Fruit fly (Drosophila melanogaster): Measurements from ENCODE around the gene FucT6.

Gene FucT6

DNA sequence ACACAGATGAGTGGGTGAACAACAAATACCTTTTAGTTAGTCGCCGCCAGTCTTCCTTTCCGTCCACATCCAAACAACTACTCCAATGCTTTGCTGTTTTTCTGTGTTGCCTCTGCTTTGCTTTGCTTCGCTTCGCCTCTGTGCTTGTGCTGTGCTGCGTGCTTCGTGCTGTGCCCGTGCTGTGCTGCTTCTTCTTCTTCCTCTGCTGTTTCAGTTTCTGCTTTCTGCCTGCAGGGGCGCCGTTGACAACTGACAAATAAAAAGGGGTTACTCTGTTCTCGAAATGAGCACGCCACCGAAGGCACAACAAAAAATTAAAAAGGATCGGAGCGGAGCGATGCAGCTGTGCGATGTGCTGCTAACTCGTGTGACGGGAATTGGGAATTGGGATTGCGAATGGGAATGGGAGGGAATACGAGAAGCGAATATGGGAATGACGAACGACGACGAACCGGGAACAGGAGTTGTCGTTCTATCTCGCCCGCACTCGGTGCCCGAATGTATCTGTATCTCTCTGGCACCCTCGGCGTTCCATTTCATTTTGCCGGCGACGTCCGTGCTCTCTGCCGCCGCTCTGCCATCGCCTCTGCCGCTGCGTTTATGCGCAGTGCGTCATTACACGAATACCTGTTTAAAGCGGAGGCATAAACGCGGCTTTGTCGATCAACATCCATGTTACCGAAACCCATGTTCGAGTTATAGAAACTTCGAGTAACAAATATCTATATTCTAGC is 4.9 kb upstream of the FucT6 start (continued):
- TF ChIP-seq CG3163 (GFP tag; optimal IDR thresholded peaks at IDR 0.05), result peak; percentile 71
- TF ChIP-seq cato (GFP tag; optimal IDR thresholded peaks at IDR 0.05; ENCODE audit: borderline replicate concordance), result no peak
- TF ChIP-seq Dip2 (GFP tag; IDR thresholded peaks at IDR 0.05), result no peak
- no peak for TF ChIP-seq tup (GFP tag; optimal IDR thresholded peaks at IDR 0.05)
- TF ChIP-seq Pdp1 (GFP tag; optimal IDR thresholded peaks at IDR 0.05), result peak in 1 of 2 experiments; percentile 40
- peak; percentile 97 for TF ChIP-seq Med (GFP tag)
- peak; percentile 77 for TF ChIP-seq danr (GFP tag; IDR thresholded peaks at IDR 0.05)
- TF ChIP-seq H2.0 (GFP tag; IDR thresholded peaks at IDR 0.05), result peak; percentile 59
- peak; percentile 63 for TF ChIP-seq tgo (GFP tag; IDR thresholded peaks at IDR 0.05)
- peak; percentile 53 for TF ChIP-seq nom (GFP tag; optimal IDR thresholded peaks at IDR 0.05)
- TF ChIP-seq CG9876 (GFP tag; optimal IDR thresholded peaks at IDR 0.05), result peak; percentile 43
- TF ChIP-seq lbe (GFP tag; optimal IDR thresholded peaks at IDR 0.05), result peak; percentile 27
- TF ChIP-seq Dad (GFP tag; optimal IDR thresholded peaks at IDR 0.05), result peak; percentile 76
- TF ChIP-seq CG9215 (GFP tag; IDR thresholded peaks at IDR 0.05), result peak; percentile 69
- no peak for TF ChIP-seq CG31365 (tag; optimal IDR thresholded peaks at IDR 0.05)
- TF ChIP-seq mam (GFP tag; optimal IDR thresholded peaks at IDR 0.05), result peak; percentile 48
- no peak for TF ChIP-seq Hey (tag; optimal IDR thresholded peaks at IDR 0.05)
- TF ChIP-seq bigmax (GFP tag; optimal IDR thresholded peaks at IDR 0.05), result no peak
- TF ChIP-seq insv (GFP tag; optimal IDR thresholded peaks at IDR 0.05), result peak in 1 of 2 experiments; percentile 79
- TF ChIP-seq HHEX (GFP tag; optimal IDR thresholded peaks at IDR 0.05), result peak; percentile 70
- peak; percentile 13 for TF ChIP-seq gcm (GFP tag; optimal IDR thresholded peaks at IDR 0.05)
- TF ChIP-seq Oli (tag; optimal IDR thresholded peaks at IDR 0.05), result peak; percentile 71
- TF ChIP-seq esg (GFP tag; conservative IDR thresholded peaks at IDR 0.05), result peak; percentile 61
- TF ChIP-seq Ets65A (GFP tag), result peak; percentile 97
- TF ChIP-seq fd96Cb (tag; optimal IDR thresholded peaks at IDR 0.05), result peak; percentile 26
- no peak for TF ChIP-seq CG12236 (GFP tag; optimal IDR thresholded peaks at IDR 0.05)
- TF ChIP-seq pzg (GFP tag; optimal IDR thresholded peaks at IDR 0.05), result peak; percentile 17
- TF ChIP-seq Dll (GFP tag; IDR thresholded peaks at IDR 0.05; ENCODE audit: partially characterized antibody), result peak; percentile 34; the same call in 2 of the 4 replicates
- TF ChIP-seq fd3F (GFP tag; optimal IDR thresholded peaks at IDR 0.05), result peak; percentile 46
- TF ChIP-seq nerfin-1 (tag; optimal IDR thresholded peaks at IDR 0.05), result peak; percentile 63
- peak; percentile 31 for TF ChIP-seq CG34376 (GFP tag; optimal IDR thresholded peaks at IDR 0.05)
- TF ChIP-seq CG12299 (tag; optimal IDR thresholded peaks at IDR 0.05), result peak; percentile 8
- peak; percentile 29 for TF ChIP-seq Six4 (GFP tag; optimal IDR thresholded peaks at IDR 0.05)
- TF ChIP-seq gfzf (GFP tag; optimal IDR thresholded peaks at IDR 0.05), result no peak
- peak; percentile 76 for TF ChIP-seq dm (GFP tag; optimal IDR thresholded peaks at IDR 0.05)
- TF ChIP-seq CG1647 (GFP tag; optimal IDR thresholded peaks at IDR 0.05), result no peak
- peak; percentile 25 for TF ChIP-seq CG3407 (GFP tag; optimal IDR thresholded peaks at IDR 0.05)
- peak; percentile 41; the same call in 1 of the 2 replicates for TF ChIP-seq cas (GFP tag; IDR thresholded peaks at IDR 0.05)
- no peak for TF ChIP-seq inv (GFP tag; IDR thresholded peaks at IDR 0.05; ENCODE audit: partially characterized antibody)
- TF ChIP-seq CG12104 (GFP tag; optimal IDR thresholded peaks at IDR 0.05), result no peak
- TF ChIP-seq CG2712 (tag; optimal IDR thresholded peaks at IDR 0.05), result peak; percentile 56
- peak; percentile 55; the same call in 1 of the 2 replicates for TF ChIP-seq CG11085 (GFP tag; IDR thresholded peaks at IDR 0.05)
- peak; percentile 40 for TF ChIP-seq CG4854 (GFP tag; optimal IDR thresholded peaks at IDR 0.05)
- TF ChIP-seq Myb (GFP tag; optimal IDR thresholded peaks at IDR 0.05), result peak; percentile 64
- TF ChIP-seq CG8765 (GFP tag; IDR thresholded peaks at IDR 0.05), result peak; percentile 43; the same call in 1 of the 2 replicates
- no peak for TF ChIP-seq h (optimal IDR thresholded peaks at IDR 0.05)
- peak; percentile 72 for TF ChIP-seq Sox102F (GFP tag; optimal IDR thresholded peaks at IDR 0.05)
- TF ChIP-seq Tbp (GFP tag; optimal IDR thresholded peaks at IDR 0.05), result no peak
- TF ChIP-seq tio (GFP tag; optimal IDR thresholded peaks at IDR 0.05), result no peak

All from whole organism, embryonic.